Fruit fly (Drosophila melanogaster): Measurements from ENCODE around the gene CG15312.

Gene CG15312

dm6 chrX:10045763-10046162, 24.9 kb downstream of the CG15312 start:
- no peak for TF ChIP-seq Sin3A (optimal IDR thresholded peaks at IDR 0.05)
- TF ChIP-seq h (optimal IDR thresholded peaks at IDR 0.05): no peak
- no peak for TF ChIP-seq insv (optimal IDR thresholded peaks at IDR 0.05)
- no peak for TF ChIP-seq Myc (optimal IDR thresholded peaks at IDR 0.05)
- TF ChIP-seq psq (optimal IDR thresholded peaks at IDR 0.05): no peak
- no peak for TF ChIP-seq ttk (optimal IDR thresholded peaks at IDR 0.05)

- no peak for TF ChIP-seq ttk (optimal IDR thresholded peaks at IDR 0.05)
- TF ChIP-seq psq (optimal IDR thresholded peaks at IDR 0.05): no peak
- no peak for TF ChIP-seq insv (optimal IDR thresholded peaks at IDR 0.05)
- TF ChIP-seq h (optimal IDR thresholded peaks at IDR 0.05): no peak
- no peak for TF ChIP-seq Myc (optimal IDR thresholded peaks at IDR 0.05)
- no peak for TF ChIP-seq Sin3A (optimal IDR thresholded peaks at IDR 0.05)
Observed at dm6 chrX:10043873-10044272, 26.8 kb downstream of the CG15312 start.

DNA sequence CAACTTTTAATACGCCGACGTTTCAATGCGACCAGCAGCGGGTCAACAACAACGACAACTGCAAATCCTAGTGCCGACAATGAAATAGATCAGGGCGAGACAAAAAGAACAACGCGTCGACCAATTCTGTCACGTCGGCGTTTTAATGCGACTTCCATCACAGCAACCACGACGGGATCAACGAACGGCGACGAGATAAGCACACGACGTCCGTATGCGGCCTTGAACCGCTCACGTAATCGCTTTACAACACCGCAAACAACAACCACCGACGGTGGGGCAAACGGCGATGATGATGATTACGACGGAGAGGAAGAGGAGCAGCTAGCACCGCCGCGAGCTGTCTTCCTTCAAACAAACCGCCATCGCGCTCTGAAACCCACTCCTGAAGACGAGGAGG, 31.1 kb downstream of the CG15312 start:
- no peak for TF ChIP-seq psq (optimal IDR thresholded peaks at IDR 0.05)

DNA sequence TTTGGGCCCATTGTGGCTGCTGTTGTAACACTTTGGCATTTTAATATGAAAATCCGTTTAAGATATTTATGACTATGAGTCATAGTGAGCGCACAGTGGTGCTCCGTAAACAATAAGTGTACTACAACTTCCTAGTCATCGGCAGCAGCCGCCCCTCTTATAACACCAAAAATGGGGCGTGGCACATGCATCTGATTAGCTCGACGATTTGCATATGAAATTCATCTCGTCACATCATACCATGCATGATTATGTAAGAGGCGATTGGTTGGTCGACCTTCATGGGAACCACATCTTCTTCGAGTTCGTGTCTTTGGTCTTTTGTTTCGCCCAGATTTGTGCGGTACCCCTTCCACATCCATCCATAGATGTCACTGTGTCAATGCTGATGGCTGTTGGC, 40.9 kb downstream of the CG15312 start:
- TF ChIP-seq Sin3A (optimal IDR thresholded peaks at IDR 0.05) (no peak), h (optimal IDR thresholded peaks at IDR 0.05) (no peak), psq (optimal IDR thresholded peaks at IDR 0.05) (no peak)

- no peak for TF ChIP-seq Sin3A (optimal IDR thresholded peaks at IDR 0.05)
- TF ChIP-seq psq (optimal IDR thresholded peaks at IDR 0.05): no peak
- TF ChIP-seq insv (optimal IDR thresholded peaks at IDR 0.05): no peak
- TF ChIP-seq Myc (optimal IDR thresholded peaks at IDR 0.05): no peak
- TF ChIP-seq ttk (optimal IDR thresholded peaks at IDR 0.05): no peak
- no peak for TF ChIP-seq h (optimal IDR thresholded peaks at IDR 0.05)
Observed at dm6 chrX:10021809-10022208, 48.9 kb downstream of the CG15312 start.

DNA sequence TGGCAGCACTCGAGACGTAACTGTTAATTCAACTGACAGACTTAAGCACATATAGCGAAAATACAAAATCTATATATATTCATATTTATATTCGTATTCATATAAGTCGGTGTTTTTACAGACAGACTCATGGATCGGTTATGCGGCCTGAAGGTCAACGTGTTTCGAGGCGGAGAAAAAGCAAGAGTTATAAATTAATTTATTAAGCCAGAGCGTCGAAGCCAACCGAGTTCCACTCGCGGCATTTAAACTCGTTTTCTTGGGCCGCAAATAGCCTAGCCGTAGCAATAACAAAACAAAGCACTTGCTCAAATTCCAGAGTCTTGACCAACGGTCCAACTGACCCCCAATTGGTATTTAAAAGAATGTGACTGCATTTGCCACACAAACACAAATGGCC, 49.8 kb downstream of the CG15312 start:
- no peak for TF ChIP-seq psq (optimal IDR thresholded peaks at IDR 0.05)
- TF ChIP-seq Myc (optimal IDR thresholded peaks at IDR 0.05): no peak
- no peak for TF ChIP-seq Sin3A (optimal IDR thresholded peaks at IDR 0.05)
- TF ChIP-seq h (optimal IDR thresholded peaks at IDR 0.05): no peak

dm6 chrX:10016724-10017123, 53.9 kb downstream of the CG15312 start, which contains the start of gene Cht6:
TSS of gene Cht6 (plus strand) at chrX:10016845.
- TF ChIP-seq Sin3A (optimal IDR thresholded peaks at IDR 0.05) (no peak), ttk (optimal IDR thresholded peaks at IDR 0.05) (no peak), insv (optimal IDR thresholded peaks at IDR 0.05) (no peak), psq (optimal IDR thresholded peaks at IDR 0.05) (no peak), Myc (optimal IDR thresholded peaks at IDR 0.05) (no peak), h (optimal IDR thresholded peaks at IDR 0.05) (no peak)

dm6 chrX:10014738-10015703, 55.6 kb downstream of the CG15312 start:
- TF ChIP-seq Sin3A (optimal IDR thresholded peaks at IDR 0.05) (no peak), psq (optimal IDR thresholded peaks at IDR 0.05) (no peak), insv (optimal IDR thresholded peaks at IDR 0.05) (no peak), h (optimal IDR thresholded peaks at IDR 0.05) (no peak), Myc (optimal IDR thresholded peaks at IDR 0.05) (no peak), ttk (optimal IDR thresholded peaks at IDR 0.05) (no peak)

DNA sequence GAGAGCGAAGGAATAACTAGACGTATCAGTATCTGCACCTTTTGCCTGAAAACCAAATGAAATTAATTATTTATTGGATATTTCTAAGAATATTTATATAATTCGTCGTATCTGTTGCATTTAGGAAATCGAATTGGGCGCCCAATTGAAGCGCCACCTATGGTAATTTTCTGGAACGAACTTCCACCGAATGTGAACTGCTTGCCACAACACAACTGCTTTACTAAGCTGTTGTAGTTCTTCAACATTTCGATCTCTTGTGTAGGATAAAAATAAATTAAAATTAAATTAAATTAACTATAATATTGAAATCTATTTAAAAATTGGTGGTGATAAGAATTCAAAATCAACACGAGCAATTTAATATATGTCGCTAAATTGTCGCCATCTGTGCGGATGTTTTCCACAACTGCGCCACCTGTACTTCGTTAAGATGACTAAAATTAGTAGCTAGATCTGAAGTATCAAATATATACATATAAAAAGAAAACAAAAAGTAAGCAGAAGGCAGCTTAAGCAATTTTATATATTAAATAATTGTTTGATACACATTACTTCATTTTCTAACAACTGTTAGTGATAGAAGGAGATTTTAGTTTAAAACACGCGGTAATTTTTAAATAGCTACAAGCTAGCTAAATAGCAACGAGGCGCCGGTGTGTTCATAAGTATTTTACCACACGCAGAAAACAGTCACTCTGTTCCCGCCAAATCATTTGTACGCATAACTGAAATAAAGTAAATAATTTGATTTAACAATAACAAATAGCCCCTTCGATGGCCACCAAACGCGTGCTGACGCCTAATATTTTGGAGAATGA, 60.7 kb downstream of the CG15312 start, which contains the start of gene Dna2:
Gene Dna2, plus strand, starts transcription at position 688 of the 821 bp plus-strand sequence.
- no peak for TF ChIP-seq ttk (optimal IDR thresholded peaks at IDR 0.05)
- no peak for TF ChIP-seq insv (optimal IDR thresholded peaks at IDR 0.05)
- TF ChIP-seq Sin3A (optimal IDR thresholded peaks at IDR 0.05): no peak
- no peak for TF ChIP-seq h (optimal IDR thresholded peaks at IDR 0.05)
- TF ChIP-seq Myc (optimal IDR thresholded peaks at IDR 0.05): no peak
- TF ChIP-seq psq (optimal IDR thresholded peaks at IDR 0.05): no peak

DNA sequence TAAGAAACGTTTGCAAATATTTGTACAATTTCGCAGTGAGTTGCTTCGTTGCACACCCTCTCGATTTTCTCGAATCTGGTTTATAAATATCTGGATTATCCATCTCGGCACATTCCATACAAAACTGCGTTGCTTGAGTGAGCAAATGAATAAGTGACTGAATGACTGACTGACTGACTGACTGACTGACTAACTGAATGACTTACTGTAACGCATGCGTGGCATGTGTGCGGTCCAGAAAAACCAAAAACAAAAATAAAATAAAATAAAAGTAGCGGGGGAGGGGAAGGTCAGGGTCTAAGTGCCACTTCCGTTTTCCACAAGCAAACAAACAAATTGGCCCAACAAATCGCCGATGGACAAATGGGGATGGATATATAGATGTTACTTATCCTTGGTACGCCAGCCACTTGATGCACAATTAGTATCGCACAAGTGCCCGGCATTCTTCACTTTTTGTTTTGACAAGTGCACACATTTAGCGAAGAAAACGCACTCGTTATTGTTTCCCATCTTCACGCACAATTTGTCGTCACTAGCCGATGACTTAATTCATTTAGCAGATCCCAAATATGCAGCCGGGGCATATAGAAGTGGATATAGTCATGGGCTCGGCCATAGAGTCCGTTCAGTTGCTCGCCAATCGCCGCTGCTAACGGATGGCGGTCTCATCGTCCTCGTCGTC, 62.0 kb downstream of the CG15312 start, which contains the start of gene CG33557:
Gene CG33557, plus strand, starts transcription at position 635 of the 685 bp plus-strand sequence.
- no peak for TF ChIP-seq psq (optimal IDR thresholded peaks at IDR 0.05)
- TF ChIP-seq Sin3A (optimal IDR thresholded peaks at IDR 0.05): no peak
- no peak for TF ChIP-seq Myc (optimal IDR thresholded peaks at IDR 0.05)
- no peak for TF ChIP-seq insv (optimal IDR thresholded peaks at IDR 0.05)
- no peak for TF ChIP-seq ttk (optimal IDR thresholded peaks at IDR 0.05)
- no peak for TF ChIP-seq h (optimal IDR thresholded peaks at IDR 0.05)
